Worm (Caenorhabditis elegans) whole organism, L4/young adult: ENCODE measurements around the gene rom-1.

Source experiments
- dao-5 ChIP-seq: sonication (generic microtip); optimal IDR thresholded peaks from 2 replicates; lab custom pipeline; 2016; ENCODE audit warnings: missing genotype, missing genetic modification characterization, moderate library complexity, missing compliant biosample characterization
- him-1 ChIP-seq: sonication (generic microtip); optimal IDR thresholded peaks from 2 replicates; lab custom pipeline; 2016; ENCODE audit warnings: missing genotype, missing genetic modification reagents, missing genetic modification characterization, missing compliant biosample characterization

ce11 chrIII:4918906-4919305, 11.9 kb downstream of the rom-1 start:
- TF ChIP-seq dao-5 (tag; lab: Kevin White, UChicago): no peak
- no peak for TF ChIP-seq him-1
